Comparison of ENCODE assay signal across 1 fruit fly cellular context in genomic region chr2L:2830341-2830800, dm6.
TF ChIP-seq lines count a peak whose summit lies in the region.

No protein-coding gene starts in this region.

TF ChIP-seq in whole organism, embryonic, 481 proteins besides CTCF, POLR2A, EP300 and RAD21 (continued from another document and continues in another):
- TF ChIP-seq corto (GFP tag; optimal IDR thresholded peaks at IDR 0.05; lab: Kevin White, UChicago) (peak; percentile 68), Max (GFP tag; optimal IDR thresholded peaks at IDR 0.05; lab: Kevin White, UChicago) (peak; percentile 86), ci (GFP tag; IDR thresholded peaks at IDR 0.05; lab: Robert Waterston, UW) (peak; percentile 76), CG3838 (GFP tag; optimal IDR thresholded peaks at IDR 0.05; lab: Kevin White, UChicago) (peak; percentile 60), CG10654 (GFP tag; optimal IDR thresholded peaks at IDR 0.05; lab: Kevin White, UChicago) (peak; percentile 78), CG11456 (GFP tag; IDR thresholded peaks at IDR 0.05; lab: Robert Waterston, UW) (peak; percentile 30; the same call in 1 of the 3 replicates), inv (GFP tag; IDR thresholded peaks at IDR 0.05; lab: Robert Waterston, UW; ENCODE audit: partially characterized antibody) (no peak), CG3281 (GFP tag; optimal IDR thresholded peaks at IDR 0.05; lab: Kevin White, UChicago) (peak; percentile 90), CG16779 (GFP tag; IDR thresholded peaks at IDR 0.05; lab: Robert Waterston, UW) (no peak), Nf-YB (GFP tag; optimal IDR thresholded peaks at IDR 0.05; lab: Kevin White, UChicago) (peak; percentile 78), Dref (GFP tag; IDR thresholded peaks at IDR 0.05; lab: Robert Waterston, UW) (no peak), Elba2 (GFP tag; optimal IDR thresholded peaks at IDR 0.05; lab: Kevin White, UChicago) (no peak), Poxn (GFP tag; IDR thresholded peaks at IDR 0.05; lab: Robert Waterston, UW) (peak; percentile 5; the same call in 1 of the 2 replicates), ranshi (GFP tag; IDR thresholded peaks at IDR 0.05; lab: Robert Waterston, UW) (peak; percentile 42; the same call in 1 of the 2 replicates), NfI (GFP tag; optimal IDR thresholded peaks at IDR 0.05; lab: Kevin White, UChicago) (peak; percentile 82), en (GFP tag; optimal IDR thresholded peaks at IDR 0.05; lab: Kevin White, UChicago) (peak; percentile 31), stc (GFP tag; IDR thresholded peaks at IDR 0.05; lab: Robert Waterston, UW) (peak; percentile 62), YL-1 (GFP tag; optimal IDR thresholded peaks at IDR 0.05; lab: Kevin White, UChicago) (peak; percentile 60), Drgx (GFP tag; IDR thresholded peaks at IDR 0.05; lab: Robert Waterston, UW) (peak; percentile 79), CG8089 (GFP tag; optimal IDR thresholded peaks at IDR 0.05; lab: Kevin White, UChicago) (no peak), CG11696 (GFP tag; IDR thresholded peaks at IDR 0.05; lab: Robert Waterston, UW) (peak; percentile 25; the same call in 1 of the 2 replicates), CG7357 (GFP tag; IDR thresholded peaks at IDR 0.05; lab: Robert Waterston, UW) (peak; percentile 81), nmo (GFP tag; optimal IDR thresholded peaks at IDR 0.05; lab: Kevin White, UChicago) (peak; percentile 96), Asciz (GFP tag; optimal IDR thresholded peaks at IDR 0.05; lab: Kevin White, UChicago) (peak; percentile 93), cas (GFP tag; IDR thresholded peaks at IDR 0.05; lab: Robert Waterston, UW) (0 out of 2 replicates have a peak, but pooled peaks have one; percentile 10), E2f2 (GFP tag; IDR thresholded peaks at IDR 0.05; lab: Robert Waterston, UW) (peak; percentile 55), stwl (tag; optimal IDR thresholded peaks at IDR 0.05; lab: Kevin White, UChicago) (no peak), gce (GFP tag; IDR thresholded peaks at IDR 0.05; lab: Robert Waterston, UW) (peak; percentile 27; the same call in 1 of the 3 replicates), CG11085 (GFP tag; IDR thresholded peaks at IDR 0.05; lab: Robert Waterston, UW) (peak; percentile 41; the same call in 1 of the 2 replicates), MTF-1 (GFP tag; optimal IDR thresholded peaks at IDR 0.05; lab: Kevin White, UChicago; ENCODE audit: borderline replicate concordance) (no peak), CG14710 (tag; optimal IDR thresholded peaks at IDR 0.05; lab: Kevin White, UChicago) (peak; percentile 94), CG1233 (GFP tag; optimal IDR thresholded peaks at IDR 0.05; lab: Kevin White, UChicago) (peak; percentile 88), Adf1 (GFP tag; IDR thresholded peaks at IDR 0.05; lab: Robert Waterston, UW) (peak; percentile 30; the same call in 1 of the 2 replicates), peb (GFP tag; IDR thresholded peaks at IDR 0.05; lab: Robert Waterston, UW) (peak; percentile 64), mam (GFP tag; optimal IDR thresholded peaks at IDR 0.05; lab: Kevin White, UChicago) (peak; percentile 50), Eip74EF (GFP tag; optimal IDR thresholded peaks at IDR 0.05; lab: Kevin White, UChicago) (peak in 1 of 2 experiments; percentile 93), ro (GFP tag; IDR thresholded peaks at IDR 0.05; lab: Robert Waterston, UW) (peak; percentile 24; the same call in 1 of the 2 replicates), ind (GFP tag; optimal IDR thresholded peaks at IDR 0.05; lab: Kevin White, UChicago) (peak; percentile 79), CG6854 (GFP tag; optimal IDR thresholded peaks at IDR 0.05; lab: Kevin White, UChicago) (peak; percentile 85), CG9932 (GFP tag; IDR thresholded peaks at IDR 0.05; lab: Robert Waterston, UW) (peak; percentile 77), fd102C (GFP tag; optimal IDR thresholded peaks at IDR 0.05; lab: Kevin White, UChicago) (no peak), nom (GFP tag; optimal IDR thresholded peaks at IDR 0.05; lab: Kevin White, UChicago) (peak; percentile 78), bcd (GFP tag; optimal IDR thresholded peaks at IDR 0.05; lab: Kevin White, UChicago) (peak; percentile 90), CG17361 (GFP tag; IDR thresholded peaks at IDR 0.05; lab: Robert Waterston, UW) (peak; percentile 98), CG8281 (tag; optimal IDR thresholded peaks at IDR 0.05; lab: Kevin White, UChicago) (peak; percentile 69), tll (GFP tag; optimal IDR thresholded peaks at IDR 0.05; lab: Kevin White, UChicago) (no peak), her (GFP tag; optimal IDR thresholded peaks at IDR 0.05; lab: Kevin White, UChicago) (no peak), CG11398 (GFP tag; optimal IDR thresholded peaks at IDR 0.05; lab: Kevin White, UChicago) (no peak), aop (GFP tag; IDR thresholded peaks at IDR 0.05; lab: Robert Waterston, UW) (no peak), CG1792 (GFP tag; optimal IDR thresholded peaks at IDR 0.05; lab: Kevin White, UChicago) (no peak), cg (GFP tag; optimal IDR thresholded peaks at IDR 0.05; lab: Kevin White, UChicago) (no peak), CG13296 (GFP tag; optimal IDR thresholded peaks at IDR 0.05; lab: Kevin White, UChicago) (peak; percentile 88), Side (GFP tag; optimal IDR thresholded peaks at IDR 0.05; lab: Kevin White, UChicago) (peak; percentile 47), CG2678 (tag; optimal IDR thresholded peaks at IDR 0.05; lab: Kevin White, UChicago) (peak; percentile 95), dm (GFP tag; optimal IDR thresholded peaks at IDR 0.05; lab: Kevin White, UChicago) (no peak), Dad (GFP tag; optimal IDR thresholded peaks at IDR 0.05; lab: Kevin White, UChicago) (peak; percentile 29), ato (GFP tag; IDR thresholded peaks at IDR 0.05; lab: Robert Waterston, UW; ENCODE audit: partially characterized antibody) (no peak), Oli (tag; optimal IDR thresholded peaks at IDR 0.05; lab: Kevin White, UChicago) (peak; percentile 94), CG3407 (GFP tag; optimal IDR thresholded peaks at IDR 0.05; lab: Kevin White, UChicago) (peak; percentile 81), Gsc (GFP tag; IDR thresholded peaks at IDR 0.05; lab: Robert Waterston, UW) (no peak), lbe (GFP tag; optimal IDR thresholded peaks at IDR 0.05; lab: Kevin White, UChicago) (peak; percentile 76), gsb-n (tag; optimal IDR thresholded peaks at IDR 0.05; lab: Kevin White, UChicago) (peak; percentile 86), CG9437 (GFP tag; optimal IDR thresholded peaks at IDR 0.05; lab: Kevin White, UChicago) (peak; percentile 88), Six4 (GFP tag; optimal IDR thresholded peaks at IDR 0.05; lab: Kevin White, UChicago) (peak; percentile 86), B-H1 (GFP tag; IDR thresholded peaks at IDR 0.05; lab: Robert Waterston, UW) (peak; percentile 57; the same call in 2 of the 3 replicates), dan (GFP tag; IDR thresholded peaks at IDR 0.05; lab: Robert Waterston, UW) (no peak), CG32532 (GFP tag; IDR thresholded peaks at IDR 0.05; lab: Robert Waterston, UW) (peak; percentile 65), gem (tag; optimal IDR thresholded peaks at IDR 0.05; lab: Kevin White, UChicago) (peak; percentile 95), yki (optimal IDR thresholded peaks at IDR 0.05; lab: Kevin White, UChicago) (no peak), CG2120 (GFP tag; optimal IDR thresholded peaks at IDR 0.05; lab: Kevin White, UChicago) (peak; percentile 80), tio (GFP tag; optimal IDR thresholded peaks at IDR 0.05; lab: Kevin White, UChicago) (peak; percentile 93), Dbx (GFP tag; IDR thresholded peaks at IDR 0.05; lab: Robert Waterston, UW) (no peak; the same call in none of the 3 replicates), tx (GFP tag; optimal IDR thresholded peaks at IDR 0.05; lab: Kevin White, UChicago) (peak; percentile 17), C15 (GFP tag; IDR thresholded peaks at IDR 0.05; lab: Robert Waterston, UW) (peak; percentile 62; the same call in 1 of the 3 replicates), CG31365 (tag; optimal IDR thresholded peaks at IDR 0.05; lab: Kevin White, UChicago) (no peak), pzg (GFP tag; optimal IDR thresholded peaks at IDR 0.05; lab: Kevin White, UChicago) (no peak), HmgZ (tag; optimal IDR thresholded peaks at IDR 0.05; lab: Kevin White, UChicago) (peak; percentile 51), psq (GFP tag; optimal IDR thresholded peaks at IDR 0.05; lab: Kevin White, UChicago) (no peak), HLHmδ (GFP tag; optimal IDR thresholded peaks at IDR 0.05; lab: Kevin White, UChicago) (no peak), ken (GFP tag; IDR thresholded peaks at IDR 0.05; lab: Robert Waterston, UW) (peak; percentile 31; the same call in 1 of the 3 replicates), onecut (GFP tag; IDR thresholded peaks at IDR 0.05; lab: Robert Waterston, UW) (peak; percentile 73), crc (GFP tag; optimal IDR thresholded peaks at IDR 0.05; lab: Kevin White, UChicago) (no peak), Oaz (GFP tag; IDR thresholded peaks at IDR 0.05; lab: Robert Waterston, UW) (no peak), CG4404 (GFP tag; IDR thresholded peaks at IDR 0.05; lab: Robert Waterston, UW) (peak; percentile 64), trem (tag; optimal IDR thresholded peaks at IDR 0.05; lab: Kevin White, UChicago) (peak; percentile 85), CkIIα-i1 (GFP tag; IDR thresholded peaks at IDR 0.05; lab: Robert Waterston, UW) (no peak), usp (GFP tag; optimal IDR thresholded peaks at IDR 0.05; lab: Kevin White, UChicago) (no peak), abd-A (tag; optimal IDR thresholded peaks at IDR 0.05; lab: Kevin White, UChicago) (no peak), CG2199 (GFP tag; IDR thresholded peaks at IDR 0.05; lab: Robert Waterston, UW) (no peak), h (optimal IDR thresholded peaks at IDR 0.05; lab: Kevin White, UChicago) (no peak), HLH54F (GFP tag; optimal IDR thresholded peaks at IDR 0.05; lab: Kevin White, UChicago) (peak; percentile 50), Aef1 (GFP tag; IDR thresholded peaks at IDR 0.05; lab: Robert Waterston, UW) (peak; percentile 56; the same call in 2 of the 3 replicates), CG10565 (GFP tag; optimal IDR thresholded peaks at IDR 0.05; lab: Kevin White, UChicago) (peak; percentile 39), tgo (GFP tag; IDR thresholded peaks at IDR 0.05; lab: Robert Waterston, UW) (peak; percentile 70), BtbVII (GFP tag; optimal IDR thresholded peaks at IDR 0.05; lab: Kevin White, UChicago) (peak; percentile 88), sug (tag; optimal IDR thresholded peaks at IDR 0.05; lab: Kevin White, UChicago) (peak; percentile 79), croc (GFP tag; conservative IDR thresholded peaks at IDR 0.05; lab: Robert Waterston, UW) (peak; percentile 86), pan (optimal IDR thresholded peaks at IDR 0.05; lab: Kevin White, UChicago) (no peak), pan (GFP tag; optimal IDR thresholded peaks at IDR 0.05 in 1 of 2, IDR thresholded peaks at IDR 0.05 in 1 of 2) (peak in 1 of 2 experiments; percentile 62), unc-4 (GFP tag; IDR thresholded peaks at IDR 0.05; lab: Robert Waterston, UW; ENCODE audit: partially characterized antibody) (no peak), gcm (GFP tag; optimal IDR thresholded peaks at IDR 0.05; lab: Kevin White, UChicago) (peak; percentile 89), shn (GFP tag; optimal IDR thresholded peaks at IDR 0.05; lab: Kevin White, UChicago) (no peak), Dll (GFP tag; IDR thresholded peaks at IDR 0.05; lab: Robert Waterston, UW; ENCODE audit: partially characterized antibody) (no peak), CG10462 (GFP tag; optimal IDR thresholded peaks at IDR 0.05; lab: Kevin White, UChicago) (peak; percentile 65), Hey (tag; optimal IDR thresholded peaks at IDR 0.05; lab: Kevin White, UChicago) (no peak), CG14667 (GFP tag; IDR thresholded peaks at IDR 0.05; lab: Robert Waterston, UW) (peak; percentile 57; the same call in 1 of the 2 replicates), zen (tag; optimal IDR thresholded peaks at IDR 0.05; lab: Kevin White, UChicago) (peak; percentile 65), CG8478 (optimal IDR thresholded peaks at IDR 0.05; lab: Kevin White, UChicago) (no peak), HLH4C (GFP tag; IDR thresholded peaks at IDR 0.05; lab: Robert Waterston, UW; ENCODE audit: partially characterized antibody) (no peak), pb (GFP tag; optimal IDR thresholded peaks at IDR 0.05; lab: Kevin White, UChicago) (no peak), Rfx (GFP tag; IDR thresholded peaks at IDR 0.05; lab: Robert Waterston, UW) (peak; percentile 66), phol (tag; optimal IDR thresholded peaks at IDR 0.05; lab: Kevin White, UChicago) (peak; percentile 94), CG7745 (tag; optimal IDR thresholded peaks at IDR 0.05; lab: Kevin White, UChicago) (no peak), ab (GFP tag; optimal IDR thresholded peaks at IDR 0.05; lab: Kevin White, UChicago) (peak; percentile 36), CG4707 (GFP tag; optimal IDR thresholded peaks at IDR 0.05; lab: Kevin White, UChicago) (peak; percentile 57), Gug (GFP tag; IDR thresholded peaks at IDR 0.05; lab: Robert Waterston, UW) (peak; percentile 46; the same call in 2 of the 4 replicates), tna (GFP tag; IDR thresholded peaks at IDR 0.05; lab: Robert Waterston, UW; ENCODE audit: partially characterized antibody) (no peak), CG5953 (GFP tag; IDR thresholded peaks at IDR 0.05; lab: Robert Waterston, UW) (no peak), Ets65A (GFP tag; lab: Kevin White, UChicago) (peak; percentile 76), zfh2 (GFP tag; optimal IDR thresholded peaks at IDR 0.05; lab: Kevin White, UChicago) (peak; percentile 52), CG1603 (tag; optimal IDR thresholded peaks at IDR 0.05; lab: Kevin White, UChicago) (peak; percentile 23), CG12104 (GFP tag; optimal IDR thresholded peaks at IDR 0.05; lab: Kevin White, UChicago) (peak; percentile 91), lmd (GFP tag; IDR thresholded peaks at IDR 0.05; lab: Robert Waterston, UW) (peak; percentile 83), eve (GFP tag; optimal IDR thresholded peaks at IDR 0.05; lab: Kevin White, UChicago) (peak in 1 of 2 experiments; percentile 97), CG6175 (GFP tag; IDR thresholded peaks at IDR 0.05; lab: Robert Waterston, UW) (no peak), Doc2 (GFP tag; IDR thresholded peaks at IDR 0.05; lab: Robert Waterston, UW) (no peak), Lhr (GFP tag; optimal IDR thresholded peaks at IDR 0.05; lab: Kevin White, UChicago) (peak; percentile 69), CG12071 (GFP tag; optimal IDR thresholded peaks at IDR 0.05; lab: Kevin White, UChicago) (peak; percentile 28), CG5245 (GFP tag; optimal IDR thresholded peaks at IDR 0.05; lab: Kevin White, UChicago) (peak; percentile 73), jing (GFP tag; optimal IDR thresholded peaks at IDR 0.05; lab: Kevin White, UChicago) (peak; percentile 63), sd (tag; optimal IDR thresholded peaks at IDR 0.05; lab: Kevin White, UChicago) (peak; percentile 44)
